Fruit fly (Drosophila melanogaster): ENCODE measurements around the gene rump.

rump gene

DNA sequence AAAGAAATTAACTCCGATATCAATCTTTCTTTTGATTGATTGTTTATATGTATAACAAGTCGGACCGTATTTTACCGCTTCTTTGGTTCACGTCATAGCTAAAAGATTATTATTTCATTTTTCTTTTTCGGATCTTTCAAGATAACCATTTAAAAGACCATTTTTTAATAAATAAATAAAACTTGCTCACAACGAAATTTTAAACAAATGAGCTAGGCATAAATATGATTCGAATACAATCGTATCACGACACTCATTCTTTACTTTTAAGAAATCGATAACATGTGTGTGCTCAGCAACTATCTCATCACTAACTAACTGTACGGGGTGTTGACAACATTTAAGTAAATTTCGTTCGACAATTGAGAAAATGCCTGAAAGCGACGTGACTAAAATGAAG, 5.8 kb downstream of the rump start, which contains the start of gene CG8149 (continued):
- no peak for TF ChIP-seq Sry-β (GFP tag; optimal IDR thresholded peaks at IDR 0.05)
- no peak for TF ChIP-seq eyg (GFP tag; optimal IDR thresholded peaks at IDR 0.05)
- no peak for TF ChIP-seq mirr (GFP tag; optimal IDR thresholded peaks at IDR 0.05)
- no peak for TF ChIP-seq so (GFP tag; IDR thresholded peaks at IDR 0.05)
- peak; percentile 97 for TF ChIP-seq Dll (GFP tag; IDR thresholded peaks at IDR 0.05; ENCODE audit: partially characterized antibody)
- peak; percentile 40 for TF ChIP-seq CG17186 (GFP tag; optimal IDR thresholded peaks at IDR 0.05)
- peak; percentile 25 for TF ChIP-seq Fer1 (GFP tag; optimal IDR thresholded peaks at IDR 0.05)
- TF ChIP-seq nmo (GFP tag; optimal IDR thresholded peaks at IDR 0.05), result peak; percentile 68
- TF ChIP-seq CG15011 (GFP tag; optimal IDR thresholded peaks at IDR 0.05), result no peak
- peak; percentile 18 for TF ChIP-seq CG1233 (GFP tag; optimal IDR thresholded peaks at IDR 0.05)
- no peak for TF ChIP-seq Kr (GFP tag; optimal IDR thresholded peaks at IDR 0.05)
- TF ChIP-seq Ptx1 (GFP tag; IDR thresholded peaks at IDR 0.05), result no peak
- TF ChIP-seq CG7372 (GFP tag; IDR thresholded peaks at IDR 0.05), result no peak
- TF ChIP-seq CG2678 (tag; optimal IDR thresholded peaks at IDR 0.05), result no peak
- TF ChIP-seq CG10543 (GFP tag; optimal IDR thresholded peaks at IDR 0.05), result no peak
- no peak for TF ChIP-seq CG3407 (GFP tag; optimal IDR thresholded peaks at IDR 0.05)
- TF ChIP-seq hb (GFP tag; IDR thresholded peaks at IDR 0.05; ENCODE audit: partially characterized antibody), result peak; percentile 86
- no peak for TF ChIP-seq otp (GFP tag; IDR thresholded peaks at IDR 0.05)
- no peak for TF ChIP-seq Xrp1 (GFP tag; IDR thresholded peaks at IDR 0.05)
- TF ChIP-seq az2 (GFP tag; optimal IDR thresholded peaks at IDR 0.05), result no peak
- TF ChIP-seq CG30020 (tag; optimal IDR thresholded peaks at IDR 0.05), result peak; percentile 72
- TF ChIP-seq salm (tag; optimal IDR thresholded peaks at IDR 0.05), result peak; percentile 20
- peak; percentile 5 for TF ChIP-seq jumu (GFP tag; optimal IDR thresholded peaks at IDR 0.05)
- no peak for TF ChIP-seq seq (GFP tag; IDR thresholded peaks at IDR 0.05)
- no peak for TF ChIP-seq hth (optimal IDR thresholded peaks at IDR 0.05)
- TF ChIP-seq CG6813 (GFP tag; optimal IDR thresholded peaks at IDR 0.05), result no peak
- no peak for TF ChIP-seq Camta (GFP tag; optimal IDR thresholded peaks at IDR 0.05)
- TF ChIP-seq CG13287 (GFP tag; IDR thresholded peaks at IDR 0.05; ENCODE audit: partially characterized antibody), result peak; percentile 98
- TF ChIP-seq yki (optimal IDR thresholded peaks at IDR 0.05), result no peak
- no peak for TF ChIP-seq luna (GFP tag; optimal IDR thresholded peaks at IDR 0.05)
- no peak for TF ChIP-seq Dip3 (GFP tag; optimal IDR thresholded peaks at IDR 0.05)
- no peak for TF ChIP-seq kni (GFP tag; optimal IDR thresholded peaks at IDR 0.05)
- no peak for TF ChIP-seq fd3F (GFP tag; optimal IDR thresholded peaks at IDR 0.05)
- TF ChIP-seq esg (GFP tag; conservative IDR thresholded peaks at IDR 0.05), result no peak
- no peak for TF ChIP-seq CG8765 (GFP tag; IDR thresholded peaks at IDR 0.05)
- no peak for TF ChIP-seq cas (GFP tag; IDR thresholded peaks at IDR 0.05)
- no peak for TF ChIP-seq Dfd (GFP tag; optimal IDR thresholded peaks at IDR 0.05)
- TF ChIP-seq exex (tag; optimal IDR thresholded peaks at IDR 0.05), result peak; percentile 59
- no peak for TF ChIP-seq CG8089 (GFP tag; optimal IDR thresholded peaks at IDR 0.05)
- no peak for TF ChIP-seq CG7271 (tag; optimal IDR thresholded peaks at IDR 0.05)
- no peak for TF ChIP-seq Poxn (GFP tag; IDR thresholded peaks at IDR 0.05)
- TF ChIP-seq HLHmδ (GFP tag; optimal IDR thresholded peaks at IDR 0.05), result no peak
- TF ChIP-seq lilli (GFP tag; optimal IDR thresholded peaks at IDR 0.05), result peak; percentile 5
- peak; percentile 3 for TF ChIP-seq Meics (GFP tag; optimal IDR thresholded peaks at IDR 0.05)
- TF ChIP-seq knrl (GFP tag; IDR thresholded peaks at IDR 0.05; ENCODE audit: partially characterized antibody), result peak; percentile 98
- TF ChIP-seq Asciz (GFP tag; optimal IDR thresholded peaks at IDR 0.05), result no peak
- no peak for TF ChIP-seq fd102C (GFP tag; optimal IDR thresholded peaks at IDR 0.05)
- no peak for TF ChIP-seq wdn (GFP tag; IDR thresholded peaks at IDR 0.05)
- TF ChIP-seq Dp (GFP tag; optimal IDR thresholded peaks at IDR 0.05), result peak; percentile 64
- no peak for TF ChIP-seq CG9609 (GFP tag; optimal IDR thresholded peaks at IDR 0.05)
- peak; percentile 4 for TF ChIP-seq nau (GFP tag; optimal IDR thresholded peaks at IDR 0.05)
- no peak for TF ChIP-seq sr (GFP tag; IDR thresholded peaks at IDR 0.05)
